Fruit fly (Drosophila melanogaster) whole organism, adult: ENCODE measurements around the gene pyd.

Experiments
- CG11617 ChIP-seq: fragments of 200-800 bp; sonication (Bioruptor generic); optimal IDR thresholded peaks from 2 replicates; lab custom pipeline; 2017; ENCODE audit warnings: mild to moderate bottlenecking, missing biosample characterization, missing genetic modification reagents, missing genetic modification characterization
- CG14711 ChIP-seq: fragments of 200-800 bp; sonication (Bioruptor generic); optimal IDR thresholded peaks from 2 replicates; lab custom pipeline; 2018; ENCODE audit warnings: missing biosample characterization, mild to moderate bottlenecking, missing genetic modification characterization, moderate library complexity
- CG1620 ChIP-seq: fragments of 200-800 bp; sonication (Bioruptor generic); optimal IDR thresholded peaks from 2 replicates; lab custom pipeline; 2016; ENCODE audit warnings: missing biosample characterization, missing genetic modification characterization
- CG33017 ChIP-seq: fragments of 200-800 bp; sonication (Bioruptor generic); optimal IDR thresholded peaks from 2 replicates; lab custom pipeline; 2018; ENCODE audit warnings: missing biosample characterization, mild to moderate bottlenecking, missing genetic modification characterization, moderate library complexity
- CG5204 ChIP-seq: fragments of 200-800 bp; sonication (Bioruptor generic); optimal IDR thresholded peaks from 2 replicates; lab custom pipeline; 2016; ENCODE audit warnings: missing biosample characterization, missing genetic modification characterization
- CG7045 ChIP-seq: fragments of 200-800 bp; sonication (Bioruptor generic); optimal IDR thresholded peaks from 2 replicates; lab custom pipeline; 2017; ENCODE audit warnings: missing biosample characterization, mild to moderate bottlenecking, missing genetic modification characterization
- CG7101 ChIP-seq: fragments of 200-800 bp; sonication (Bioruptor generic); optimal IDR thresholded peaks from 2 replicates; lab custom pipeline; 2018; ENCODE audit warnings: missing biosample characterization, mild to moderate bottlenecking, missing genetic modification characterization, moderate library complexity
- Clk ChIP-seq: fragments of 200-800 bp; sonication (Bioruptor generic); optimal IDR thresholded peaks from 2 replicates; lab custom pipeline; 2017; ENCODE audit warnings: missing biosample characterization, missing genetic modification characterization
- Mnt ChIP-seq: fragments of 200-800 bp; sonication (Bioruptor generic); optimal IDR thresholded peaks from 2 replicates; lab custom pipeline; 2016; ENCODE audit warnings: missing biosample characterization, mild to moderate bottlenecking, missing genetic modification characterization
- cic ChIP-seq: fragments of 200-800 bp; sonication (Bioruptor generic); optimal IDR thresholded peaks from 2 replicates; lab custom pipeline; 2017; ENCODE audit warnings: missing biosample characterization, mild to moderate bottlenecking, missing genetic modification characterization, moderate library complexity
- cnc ChIP-seq, 2 experiments: fragments of >200 bp; optimal IDR thresholded peaks; 2 replicates each; lab custom pipeline; 2017
- kay ChIP-seq: fragments of 200-800 bp; sonication (Bioruptor generic); peaks from one replicate; lab custom pipeline; 2016; ENCODE audit warnings: missing biosample characterization, missing genetic modification characterization, borderline replicate concordance
- pad ChIP-seq: fragments of 200-800 bp; sonication (Bioruptor generic); optimal IDR thresholded peaks from 3 replicates; lab custom pipeline; 2017; ENCODE audit warnings: missing biosample characterization, missing genetic modification characterization, mild to moderate bottlenecking, moderate library complexity, missing genetic modification reagents
- tj ChIP-seq: fragments of 200-800 bp; sonication (Bioruptor generic); optimal IDR thresholded peaks from 3 replicates; lab custom pipeline; 2017; ENCODE audit warnings: missing biosample characterization, mild to moderate bottlenecking, missing genetic modification characterization, moderate library complexity

dm6 chr3R:8792463-8793175, 139.1 kb downstream of the pyd start:
- no peak for TF ChIP-seq CG1620
- TF ChIP-seq CG11617, result no peak
- no peak for TF ChIP-seq kay (GFP tag; lab: Kevin White, UChicago)
- no peak for TF ChIP-seq cnc (optimal IDR thresholded peaks at IDR 0.05; lab: Kevin White, UChicago)
- TF ChIP-seq CG5204 (GFP tag; lab: Kevin White, UChicago), result no peak
- TF ChIP-seq tj, result no peak
- no peak for TF ChIP-seq Mnt (GFP tag; lab: Kevin White, UChicago)
- no peak for TF ChIP-seq CG14711 (tag; lab: Kevin White, UChicago)
- TF ChIP-seq CG7101, result no peak
- no peak for TF ChIP-seq Clk (GFP tag; lab: Kevin White, UChicago)
- no peak for TF ChIP-seq CG7045
- no peak for TF ChIP-seq pad (GFP tag; lab: Kevin White, UChicago)
- no peak for TF ChIP-seq cic (GFP tag; lab: Kevin White, UChicago)
- TF ChIP-seq CG33017 (tag; lab: Kevin White, UChicago), result no peak
